Fruit fly (Drosophila melanogaster): ENCODE data around the gene Pfdn6.
A peak's percentile ranks its signal among the peaks of the same experiment; 100 is the strongest.

Pfdn6 gene

DNA sequence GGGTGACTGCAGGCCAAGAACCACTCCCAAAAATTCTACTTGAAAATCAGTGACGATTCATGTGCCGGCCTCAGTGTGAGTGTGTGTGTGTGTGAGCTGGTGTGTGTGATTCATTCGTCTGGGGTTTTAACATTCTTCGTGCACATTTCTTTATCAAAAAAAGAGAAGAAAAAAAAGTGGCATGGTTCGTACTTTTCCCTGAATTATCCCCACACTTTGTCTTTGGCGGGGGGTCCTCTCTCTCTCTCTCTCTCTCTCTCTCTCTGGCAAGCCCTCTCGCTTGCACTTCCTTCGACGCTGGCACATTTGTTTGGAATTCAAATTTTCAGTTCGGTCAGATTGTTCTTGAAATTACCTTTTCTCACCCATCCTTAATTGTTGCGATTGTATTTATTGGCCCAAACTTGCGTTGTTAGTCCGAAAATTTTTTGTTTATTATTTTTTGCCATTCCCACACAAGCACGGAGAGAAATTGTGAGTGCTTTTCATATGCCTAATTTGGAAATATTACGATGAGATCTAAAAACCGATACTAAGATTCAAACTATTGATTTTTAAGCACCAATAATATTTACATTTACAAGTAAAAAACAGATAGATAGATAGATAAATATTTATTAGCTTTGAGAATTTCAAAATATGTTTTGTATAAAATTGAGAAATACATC lies 5.7 kb downstream of the Pfdn6 start (continued):
- TF ChIP-seq Lim3 (GFP tag; IDR thresholded peaks at IDR 0.05) (no peak), CG6689 (GFP tag; IDR thresholded peaks at IDR 0.05) (no peak), CG14710 (tag; optimal IDR thresholded peaks at IDR 0.05) (no peak), sug (tag; optimal IDR thresholded peaks at IDR 0.05) (peak; percentile 93), D19B (GFP tag; optimal IDR thresholded peaks at IDR 0.05) (no peak), CG8281 (tag; optimal IDR thresholded peaks at IDR 0.05) (no peak), HLH54F (GFP tag; optimal IDR thresholded peaks at IDR 0.05) (no peak), row (GFP tag; IDR thresholded peaks at IDR 0.05) (peak; percentile 39), CG2712 (tag; optimal IDR thresholded peaks at IDR 0.05) (peak; percentile 8), CG34422 (GFP tag; IDR thresholded peaks at IDR 0.05) (no peak), CG15479 (GFP tag; optimal IDR thresholded peaks at IDR 0.05) (no peak), CG32772 (GFP tag; IDR thresholded peaks at IDR 0.05) (0 out of 2 replicates have a peak, but pooled peaks have one; percentile 21), Med (GFP tag) (peak; percentile 59), CG34376 (GFP tag; optimal IDR thresholded peaks at IDR 0.05) (no peak), Stat92E (GFP tag; optimal IDR thresholded peaks at IDR 0.05) (no peak), btn (GFP tag; optimal IDR thresholded peaks at IDR 0.05) (no peak), jumu (GFP tag; optimal IDR thresholded peaks at IDR 0.05) (no peak), Chrac-16 (GFP tag; optimal IDR thresholded peaks at IDR 0.05) (no peak), PHDP (tag; optimal IDR thresholded peaks at IDR 0.05) (peak; percentile 32), dan (GFP tag; IDR thresholded peaks at IDR 0.05) (no peak), CG4404 (GFP tag; IDR thresholded peaks at IDR 0.05) (no peak), CG3065 (GFP tag; optimal IDR thresholded peaks at IDR 0.05) (no peak), ci (GFP tag; IDR thresholded peaks at IDR 0.05) (no peak), CG4730 (GFP tag; IDR thresholded peaks at IDR 0.05) (no peak), vvl (GFP tag; IDR thresholded peaks at IDR 0.05) (no peak), CG11560 (tag; IDR thresholded peaks at IDR 0.05) (no peak), Eip74EF (GFP tag; optimal IDR thresholded peaks at IDR 0.05) (peak in 1 of 2 experiments; percentile 16), nom (GFP tag; optimal IDR thresholded peaks at IDR 0.05) (no peak), sim (GFP tag; IDR thresholded peaks at IDR 0.05) (no peak), cg (GFP tag; optimal IDR thresholded peaks at IDR 0.05) (peak; percentile 77), pros (GFP tag; optimal IDR thresholded peaks at IDR 0.05) (peak; percentile 3), kah (GFP tag; optimal IDR thresholded peaks at IDR 0.05) (no peak), Ravus (GFP tag; IDR thresholded peaks at IDR 0.05) (no peak), CG11247 (GFP tag; IDR thresholded peaks at IDR 0.05) (no peak), CG11504 (tag; optimal IDR thresholded peaks at IDR 0.05) (peak; percentile 35), CG18599 (GFP tag; optimal IDR thresholded peaks at IDR 0.05) (peak; percentile 20), CG10147 (GFP tag; optimal IDR thresholded peaks at IDR 0.05) (no peak), MTF-1 (GFP tag; optimal IDR thresholded peaks at IDR 0.05; ENCODE audit: borderline replicate concordance) (no peak), Meics (GFP tag; optimal IDR thresholded peaks at IDR 0.05) (peak; percentile 10), CG12391 (tag; optimal IDR thresholded peaks at IDR 0.05) (peak; percentile 47), lbe (GFP tag; optimal IDR thresholded peaks at IDR 0.05) (no peak), CG13624 (GFP tag; optimal IDR thresholded peaks at IDR 0.05) (no peak), Hsf (GFP tag; optimal IDR thresholded peaks at IDR 0.05) (no peak), pzg (GFP tag; optimal IDR thresholded peaks at IDR 0.05) (no peak), CG1603 (tag; optimal IDR thresholded peaks at IDR 0.05) (no peak), CG10654 (GFP tag; optimal IDR thresholded peaks at IDR 0.05) (no peak), Sox100B (GFP tag; optimal IDR thresholded peaks at IDR 0.05) (peak; percentile 3), CG7556 (GFP tag; optimal IDR thresholded peaks at IDR 0.05) (peak; percentile 34), Elba2 (GFP tag; optimal IDR thresholded peaks at IDR 0.05) (no peak), Taf1 (GFP tag; IDR thresholded peaks at IDR 0.05) (no peak)

Measured in whole organism, embryonic.